Fruit fly (Drosophila melanogaster) whole organism, embryonic: ENCODE data around the gene CG43759.

Experiments used
- ATbp ChIP-seq: fragments of 200-800 bp; sonication (Bioruptor generic); optimal IDR thresholded peaks from 2 replicates; lab custom pipeline; 2017; ENCODE audit warnings: missing biosample characterization, mild to moderate bottlenecking, missing genetic modification characterization, missing genetic modification reagents
- B-H1 ChIP-seq: fragments of 200-800 bp; sonication (Bioruptor generic); IDR thresholded peaks from 3 replicates; pipeline ENCODE4 v1.3.6; 2022; ENCODE audit warnings: missing biosample characterization, missing genetic modification characterization
- C15 ChIP-seq: fragments of 200-800 bp; sonication (Bioruptor generic); IDR thresholded peaks from 3 replicates; pipeline ENCODE4 v1.3.6; 2022; ENCODE audit warnings: missing biosample characterization, missing genetic modification characterization
- CG10959 ChIP-seq: fragments of 200-800 bp; sonication (Bioruptor generic); IDR thresholded peaks from 2 replicates; pipeline ENCODE4 v1.3.6; 2022; ENCODE audit warnings: missing biosample characterization, missing genetic modification characterization
- CG10979 ChIP-seq: fragments of 200-800 bp; sonication (Bioruptor generic); optimal IDR thresholded peaks from 2 replicates; lab custom pipeline; 2018; ENCODE audit warnings: missing biosample characterization, mild to moderate bottlenecking, missing genetic modification characterization, moderate library complexity
- CG14014 ChIP-seq: fragments of 200-800 bp; sonication (Bioruptor generic); IDR thresholded peaks from 2 replicates; pipeline ENCODE4 v1.3.6; 2022; ENCODE audit warnings: missing biosample characterization, missing genetic modification characterization
- CG14965 ChIP-seq: fragments of 200-800 bp; sonication (Bioruptor generic); optimal IDR thresholded peaks from 2 replicates; lab custom pipeline; 2016; ENCODE audit warnings: missing biosample characterization, missing genetic modification characterization, borderline replicate concordance
- CG1529 ChIP-seq: fragments of 200-800 bp; sonication (Bioruptor generic); optimal IDR thresholded peaks from 3 replicates; lab custom pipeline; 2018; ENCODE audit warnings: missing biosample characterization, missing genetic modification characterization
- CG15514 ChIP-seq: fragments of 200-800 bp; sonication (Bioruptor generic); optimal IDR thresholded peaks from 3 replicates; lab custom pipeline; 2017; ENCODE audit warnings: missing biosample characterization, missing genetic modification characterization, mild to moderate bottlenecking, moderate library complexity, missing genetic modification reagents
- CG1602 ChIP-seq: fragments of 200-800 bp; sonication (Bioruptor generic); optimal IDR thresholded peaks from 3 replicates; lab custom pipeline; 2016; ENCODE audit warnings: missing biosample characterization, missing genetic modification characterization
- CG16779 ChIP-seq: fragments of 200-800 bp; sonication (Bioruptor generic); IDR thresholded peaks from 2 replicates; pipeline ENCODE4 v1.3.6; 2022; ENCODE audit warnings: missing biosample characterization, missing genetic modification characterization
- CG30020 ChIP-seq: fragments of 200-800 bp; optimal IDR thresholded peaks from 2 replicates; lab custom pipeline; 2019; ENCODE audit warnings: missing biosample characterization, mild to moderate bottlenecking, missing genetic modification characterization, moderate library complexity
- CG3407 ChIP-seq: fragments of 200-800 bp; sonication (Bioruptor generic); optimal IDR thresholded peaks from 2 replicates; lab custom pipeline; 2018; ENCODE audit warnings: missing biosample characterization, mild to moderate bottlenecking, missing genetic modification characterization
- CG34224 ChIP-seq: fragments of 200-800 bp; sonication (Bioruptor generic); IDR thresholded peaks from 3 replicates; pipeline ENCODE4 v1.3.6; 2022; ENCODE audit warnings: missing biosample characterization, missing genetic modification characterization; ENCODE audit not compliant: partially characterized antibody
- CG43689 ChIP-seq: fragments of 200-800 bp; sonication (Bioruptor generic); IDR thresholded peaks from 2 replicates; pipeline ENCODE4 v1.3.6; 2022; ENCODE audit warnings: missing biosample characterization, missing genetic modification characterization
- CG6791 ChIP-seq: fragments of 200-800 bp; sonication (Bioruptor generic); IDR thresholded peaks from 3 replicates; pipeline ENCODE4 v1.3.6; 2022; ENCODE audit warnings: missing biosample characterization, missing genetic modification characterization; ENCODE audit not compliant: partially characterized antibody
- CG7357 ChIP-seq: fragments of 200-800 bp; sonication (Bioruptor generic); IDR thresholded peaks from 3 replicates; pipeline ENCODE4 v1.3.6; 2022; ENCODE audit warnings: missing biosample characterization, missing genetic modification characterization
- CG7928 ChIP-seq: fragments of 200-800 bp; sonication (Bioruptor generic); optimal IDR thresholded peaks from 2 replicates; lab custom pipeline; 2017; ENCODE audit warnings: missing biosample characterization, mild to moderate bottlenecking, missing genetic modification characterization
- CG8290 ChIP-seq, 3 experiments: fragments of 200-800 bp; sonication (Bioruptor generic); optimal IDR thresholded peaks; 2 replicates each; lab custom pipeline; 2016 to 2019; ENCODE audit warnings: missing biosample characterization in 3 of 3, missing genetic modification characterization in 3 of 3, mild to moderate bottlenecking in 2 of 3, moderate library complexity in 1 of 3
- CG9876 ChIP-seq: fragments of 200-800 bp; sonication (Bioruptor generic); optimal IDR thresholded peaks from 2 replicates; lab custom pipeline; 2016; ENCODE audit warnings: missing biosample characterization, missing genetic modification characterization
- CTCF ChIP-seq: fragments of 200-800 bp; sonication (Bioruptor generic); optimal IDR thresholded peaks from 2 replicates; lab custom pipeline; 2017; ENCODE audit warnings: missing biosample characterization, mild to moderate bottlenecking, missing genetic modification characterization, moderate library complexity
- Dek ChIP-seq: fragments of 200-800 bp; sonication (Bioruptor generic); optimal IDR thresholded peaks from 3 replicates; lab custom pipeline; 2019; ENCODE audit warnings: missing biosample characterization, mild to moderate bottlenecking, missing genetic modification characterization, moderate library complexity
- Ets97D ChIP-seq: fragments of 200-800 bp; sonication (Bioruptor generic); optimal IDR thresholded peaks from 3 replicates; lab custom pipeline; 2016; ENCODE audit warnings: missing biosample characterization, missing genetic modification characterization
- HLH3B ChIP-seq: fragments of 200-800 bp; sonication (Bioruptor generic); IDR thresholded peaks from 2 replicates; pipeline ENCODE4 v1.3.6; 2022; ENCODE audit warnings: missing biosample characterization, missing genetic modification characterization
- HLH4C ChIP-seq: fragments of 200-800 bp; sonication (Bioruptor generic); IDR thresholded peaks from 3 replicates; pipeline ENCODE4 v1.3.6; 2022; ENCODE audit warnings: missing biosample characterization, missing genetic modification characterization; ENCODE audit not compliant: partially characterized antibody
- Hand ChIP-seq: fragments of 200-800 bp; sonication (Bioruptor generic); optimal IDR thresholded peaks from 2 replicates; lab custom pipeline; 2017; ENCODE audit warnings: mild to moderate bottlenecking, missing biosample characterization, missing genetic modification reagents, missing genetic modification characterization
- Jarid2 ChIP-seq: fragments of 200-800 bp; sonication (Bioruptor generic); optimal IDR thresholded peaks from 3 replicates; lab custom pipeline; 2017; ENCODE audit warnings: mild to moderate bottlenecking, missing biosample characterization, missing genetic modification reagents, missing genetic modification characterization
- Med ChIP-seq: fragments of 200-800 bp; sonication (Bioruptor generic); peaks from one replicate; lab custom pipeline; 2016; ENCODE audit warnings: missing biosample characterization, missing genetic modification characterization, mild to moderate bottlenecking, inconsistent platforms, moderate library complexity
- Poxn ChIP-seq: fragments of 200-800 bp; sonication (Bioruptor generic); IDR thresholded peaks from 2 replicates; pipeline ENCODE4 v1.3.6; 2022; ENCODE audit warnings: missing biosample characterization, missing genetic modification characterization
- Taf1 ChIP-seq: fragments of 200-800 bp; sonication (Bioruptor generic); IDR thresholded peaks from 2 replicates; pipeline ENCODE4 v1.3.6; 2022; ENCODE audit warnings: missing biosample characterization, missing genetic modification characterization
- abd-A ChIP-seq: fragments of 200-800 bp; sonication (Bioruptor generic); optimal IDR thresholded peaks from 3 replicates; lab custom pipeline; 2019; ENCODE audit warnings: missing biosample characterization, mild to moderate bottlenecking, missing genetic modification characterization, moderate library complexity
- cad ChIP-seq: fragments of >200 bp; optimal IDR thresholded peaks from 2 replicates; lab custom pipeline; 2017; ENCODE audit warnings: missing biosample characterization, missing genetic modification characterization
- cg ChIP-seq: fragments of 200-800 bp; sonication (Bioruptor generic); optimal IDR thresholded peaks from 3 replicates; lab custom pipeline; 2019; ENCODE audit warnings: missing biosample characterization, mild to moderate bottlenecking, missing genetic modification characterization, moderate library complexity
- dysf ChIP-seq: fragments of 200-800 bp; sonication (Bioruptor generic); IDR thresholded peaks from 3 replicates; pipeline ENCODE4 v1.3.6; 2022; ENCODE audit warnings: missing biosample characterization, missing genetic modification characterization
- ems ChIP-seq: fragments of 200-800 bp; sonication (Bioruptor generic); optimal IDR thresholded peaks from 3 replicates; lab custom pipeline; 2016; ENCODE audit warnings: missing biosample characterization, missing genetic modification characterization
- fd102C ChIP-seq: fragments of 200-800 bp; sonication (Bioruptor generic); optimal IDR thresholded peaks from 2 replicates; lab custom pipeline; 2018; ENCODE audit warnings: missing biosample characterization, mild to moderate bottlenecking, missing genetic modification characterization, moderate library complexity
- fd3F ChIP-seq: fragments of 200-800 bp; sonication (Bioruptor generic); optimal IDR thresholded peaks from 2 replicates; lab custom pipeline; 2018; ENCODE audit warnings: missing biosample characterization, mild to moderate bottlenecking, missing genetic modification characterization, moderate library complexity
- fd64A ChIP-seq: fragments of 200-800 bp; sonication (Bioruptor generic); optimal IDR thresholded peaks from 3 replicates; lab custom pipeline; 2018; ENCODE audit warnings: missing biosample characterization, mild to moderate bottlenecking, missing genetic modification characterization
- ftz-f1 ChIP-seq: fragments of 200-800 bp; sonication (Bioruptor generic); optimal IDR thresholded peaks from 2 replicates; lab custom pipeline; 2016; ENCODE audit warnings: missing biosample characterization, missing genetic modification characterization
- gcm2 ChIP-seq: fragments of 200-800 bp; sonication (Bioruptor generic); optimal IDR thresholded peaks from 2 replicates; lab custom pipeline; 2016; ENCODE audit warnings: missing biosample characterization, missing genetic modification characterization
- jing ChIP-seq: fragments of 200-800 bp; sonication (Bioruptor generic); optimal IDR thresholded peaks from 2 replicates; lab custom pipeline; 2018; ENCODE audit warnings: missing biosample characterization, mild to moderate bottlenecking, missing genetic modification characterization
- lilli ChIP-seq: fragments of 200-800 bp; sonication (Bioruptor generic); optimal IDR thresholded peaks from 3 replicates; lab custom pipeline; 2016; ENCODE audit warnings: missing biosample characterization, missing genetic modification characterization
- scrt ChIP-seq: fragments of 200-800 bp; sonication (Bioruptor generic); optimal IDR thresholded peaks from 2 replicates; lab custom pipeline; 2018; ENCODE audit warnings: missing biosample characterization, mild to moderate bottlenecking, missing genetic modification characterization, moderate library complexity
- sd ChIP-seq: fragments of 200-800 bp; sonication (Bioruptor generic); optimal IDR thresholded peaks from 3 replicates; lab custom pipeline; 2018; ENCODE audit warnings: missing biosample characterization, mild to moderate bottlenecking, missing genetic modification characterization, moderate library complexity
- sima ChIP-seq: fragments of 200-800 bp; sonication (Bioruptor generic); optimal IDR thresholded peaks from 2 replicates; lab custom pipeline; 2016; ENCODE audit warnings: missing biosample characterization, missing genetic modification characterization
- trem ChIP-seq: fragments of 200-800 bp; optimal IDR thresholded peaks from 3 replicates; lab custom pipeline; 2019; ENCODE audit warnings: missing biosample characterization, mild to moderate bottlenecking, missing genetic modification characterization, moderate library complexity
- twi ChIP-seq: fragments of 200-800 bp; optimal IDR thresholded peaks from 2 replicates; lab custom pipeline; 2019; ENCODE audit warnings: missing biosample characterization, mild to moderate bottlenecking, missing genetic modification characterization, moderate library complexity
- zen2 ChIP-seq: fragments of 200-800 bp; sonication (Bioruptor generic); IDR thresholded peaks from 3 replicates; pipeline ENCODE4 v1.3.6; 2022; ENCODE audit warnings: missing biosample characterization, missing genetic modification characterization; ENCODE audit not compliant: partially characterized antibody

Gene CG43759

DNA sequence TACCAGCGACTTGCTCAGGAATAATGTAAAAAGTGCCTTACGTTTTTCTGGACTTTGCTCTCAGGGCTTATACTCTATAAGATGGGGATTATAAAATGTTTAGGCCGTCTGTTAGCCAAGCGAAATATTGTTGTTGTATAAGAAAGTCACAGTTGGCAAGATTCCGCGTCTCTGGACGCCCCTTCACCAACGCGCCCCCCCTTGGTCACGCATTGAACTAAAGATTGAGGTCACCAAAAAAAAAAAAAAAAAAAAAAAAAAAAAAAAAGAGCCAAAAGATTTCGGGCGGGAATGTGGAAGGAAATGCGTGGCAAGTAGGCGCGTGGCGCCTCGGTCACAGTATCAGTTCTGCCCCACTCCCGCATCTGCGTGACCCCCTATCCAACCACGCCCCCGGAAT, 4.7 kb downstream of the CG43759 start (continued):
- TF ChIP-seq lilli (GFP tag; lab: Kevin White, UChicago) (no peak), CG7357 (GFP tag; lab: Robert Waterston, UW) (no peak), abd-A (tag; lab: Kevin White, UChicago) (no peak), sd (tag; lab: Kevin White, UChicago) (peak; percentile 7), B-H1 (no peak), cad (GFP tag; lab: Kevin White, UChicago) (no peak), cg (no peak), CG6791 (GFP tag; lab: Robert Waterston, UW) (no peak), C15 (no peak), sima (GFP tag; lab: Kevin White, UChicago) (no peak), Ets97D (GFP tag; lab: Kevin White, UChicago) (no peak), ATbp (GFP tag; lab: Kevin White, UChicago) (no peak), CG10959 (no peak), fd102C (no peak), CG1529 (GFP tag; lab: Kevin White, UChicago) (no peak), Hand (GFP tag; lab: Kevin White, UChicago) (no peak), CG16779 (GFP tag; lab: Robert Waterston, UW) (0 out of 2 replicates have a peak, but pooled peaks have one; percentile 13), Poxn (GFP tag; lab: Robert Waterston, UW) (no peak), Dek (no peak), HLH4C (GFP tag; lab: Robert Waterston, UW) (no peak), twi (no peak), CG15514 (GFP tag; lab: Kevin White, UChicago) (no peak), CG10979 (peak; percentile 11), CG43689 (no peak), CTCF (GFP tag; lab: Kevin White, UChicago) (peak; percentile 68), zen2 (GFP tag; lab: Robert Waterston, UW) (no peak)

dm6 chrX:18936606-18937005, 6.5 kb downstream of the CG43759 start:
- TF ChIP-seq CG1602 (no peak), CTCF (GFP tag; lab: Kevin White, UChicago) (peak; percentile 60), Med (GFP tag; lab: Kevin White, UChicago) (peak; percentile 63), CG3407 (GFP tag; lab: Kevin White, UChicago) (no peak), ftz-f1 (GFP tag; lab: Kevin White, UChicago) (no peak), CG14965 (GFP tag; lab: Kevin White, UChicago) (no peak)
- TF ChIP-seq, all 482 proteins: peak for 2

- TF ChIP-seq fd3F (GFP tag; lab: Kevin White, UChicago) (no peak), CTCF (GFP tag; lab: Kevin White, UChicago) (no peak), CG30020 (tag; lab: Kevin White, UChicago) (no peak), scrt (GFP tag; lab: Kevin White, UChicago) (no peak), HLH3B (GFP tag; lab: Robert Waterston, UW) (no peak), CG7928 (GFP tag; lab: Kevin White, UChicago) (no peak), jing (GFP tag; lab: Kevin White, UChicago) (no peak), CG34224 (no peak), CG9876 (GFP tag; lab: Kevin White, UChicago) (no peak), trem (tag; lab: Kevin White, UChicago) (peak; percentile 47), fd64A (GFP tag; lab: Kevin White, UChicago) (no peak), ems (no peak), CG14014 (GFP tag; lab: Robert Waterston, UW) (no peak), gcm2 (GFP tag; lab: Kevin White, UChicago) (no peak), dysf (GFP tag; lab: Robert Waterston, UW) (no peak; the same call in 1 of the 3 replicates), Taf1 (GFP tag; lab: Robert Waterston, UW) (peak; percentile 30; the same call in 1 of the 2 replicates), abd-A (tag; lab: Kevin White, UChicago) (no peak), CG8290 (GFP tag; optimal IDR thresholded peaks at IDR 0.05; lab: Kevin White, UChicago) (no peak), CG8290 (tag; optimal IDR thresholded peaks at IDR 0.05; lab: Kevin White, UChicago) (no peak), Jarid2 (GFP tag; lab: Kevin White, UChicago) (no peak)
Measured at dm6 chrX:18938127-18938939, 8.2 kb downstream of the CG43759 start.
